Fruit fly (Drosophila melanogaster) S2 (cell line): ENCODE measurements around the gene CG8564.

Source experiments
- CG8478 ChIP-seq: fragments of >200 bp; optimal IDR thresholded peaks from 2 replicates; lab custom pipeline; 2018
- CTCF ChIP-seq, 2 experiments: fragments of >200 bp; optimal IDR thresholded peaks; 2 replicates each; lab custom pipeline; 2018

dm6 chr3L:7349311-7349710 lies 38.4 kb downstream of the CG8564 start:
- TF ChIP-seq CTCF (optimal IDR thresholded peaks at IDR 0.05; lab: Kevin White, UChicago) (no peak), CG8478 (lab: Kevin White, UChicago) (no peak)
